Worm (Caenorhabditis elegans): ENCODE results near the gene gex-3.

The gex-3 gene

DNA sequence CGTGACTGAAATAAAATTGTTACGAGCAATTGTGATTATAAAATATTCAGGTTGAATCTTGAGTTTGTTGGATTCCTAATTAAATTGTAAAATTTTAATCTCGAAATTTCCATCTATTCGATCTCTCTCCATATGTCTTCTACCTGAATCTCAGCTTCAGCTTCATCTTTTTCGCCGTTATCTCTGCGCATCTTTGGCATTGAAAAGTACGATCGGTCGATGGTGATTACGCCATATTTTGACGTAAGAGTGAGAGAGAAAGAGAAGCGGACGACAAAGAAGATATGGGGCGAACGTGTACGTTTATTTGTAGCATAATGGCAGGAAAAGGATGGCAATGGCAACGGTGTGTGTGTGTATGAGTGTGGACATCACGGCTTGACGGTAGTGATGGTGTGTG, 37.7 kb upstream of the gex-3 start:
- TF ChIP-seq nhr-25 (tag; optimal IDR thresholded peaks at IDR 0.05) = peak; percentile 25
- no peak for TF ChIP-seq ceh-82 (tag; optimal IDR thresholded peaks at IDR 0.05)

DNA sequence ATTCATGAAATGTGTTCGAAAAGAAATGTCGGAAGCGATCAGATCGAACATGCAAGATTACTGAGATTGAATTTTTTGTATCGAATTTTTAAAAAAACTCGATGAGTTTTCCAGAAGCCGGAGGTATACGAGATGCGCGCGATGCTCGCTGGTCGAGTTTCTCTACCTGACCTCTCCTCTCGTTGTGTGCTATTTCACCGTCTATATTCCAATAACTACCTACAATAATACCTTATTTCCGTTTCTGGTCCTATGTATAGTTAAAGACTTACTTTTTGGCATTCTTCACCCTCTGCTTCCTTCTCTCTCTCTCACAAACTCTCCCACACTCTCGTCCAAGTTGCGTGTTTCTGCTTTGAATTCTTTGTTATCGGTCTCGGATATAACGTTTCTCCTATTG, 32.9 kb upstream of the gex-3 start:
- TF ChIP-seq mbf-1 (tag; optimal IDR thresholded peaks at IDR 0.05) = no peak

DNA sequence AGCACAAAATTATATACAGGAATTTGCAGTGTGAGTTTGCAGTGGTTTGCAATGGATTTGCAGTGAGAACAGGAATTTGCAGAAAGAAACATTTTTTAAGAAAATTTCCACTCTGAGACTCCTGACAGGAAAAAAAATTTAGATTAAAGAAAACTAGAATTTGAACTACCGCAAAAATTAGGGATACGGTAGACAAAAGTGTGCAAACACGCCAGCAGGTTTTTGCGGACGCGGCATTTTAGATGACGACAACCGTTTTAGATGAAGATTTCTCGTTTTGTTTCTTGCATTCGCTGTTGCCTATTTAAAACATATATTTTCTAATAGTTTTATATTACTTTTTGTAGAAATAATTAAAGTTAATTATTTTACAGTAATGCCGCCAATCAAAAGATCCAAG, 32.4 kb upstream of the gex-3 start, which contains the start of gene wdr-46:
wdr-46 (plus strand) TSS at position 375 of the 400 bp plus-strand sequence.
- TF ChIP-seq elt-3 (tag; optimal IDR thresholded peaks at IDR 0.05) (no peak), ztf-1 (GFP tag; conservative IDR thresholded peaks at IDR 0.05) (no peak), egl-27 (tag; optimal IDR thresholded peaks at IDR 0.05) (no peak), lin-39 (tag; optimal IDR thresholded peaks at IDR 0.05) (no peak), mab-5 (tag; optimal IDR thresholded peaks at IDR 0.05) (peak; percentile 88), lin-13 (GFP tag; optimal IDR thresholded peaks at IDR 0.05) (peak; percentile 89), blmp-1 (tag; optimal IDR thresholded peaks at IDR 0.05; ENCODE audit: insufficient read depth) (no peak), snpc-4 (tag; optimal IDR thresholded peaks at IDR 0.05) (peak; percentile 70), zag-1 (tag; optimal IDR thresholded peaks at IDR 0.05) (no peak), nhr-77 (tag; optimal IDR thresholded peaks at IDR 0.05) (peak; percentile 56), nhr-23 (tag; optimal IDR thresholded peaks at IDR 0.05) (no peak), aly-2 (tag; optimal IDR thresholded peaks at IDR 0.05) (no peak), nhr-6 (tag; optimal IDR thresholded peaks at IDR 0.05) (peak; percentile 68), ZK546.5 (tag; optimal IDR thresholded peaks at IDR 0.05) (peak; percentile 78), gmeb-1 (tag; optimal IDR thresholded peaks at IDR 0.05) (peak; percentile 99), sma-3 (GFP tag; optimal IDR thresholded peaks at IDR 0.05) (peak; percentile 83), nhr-12 (tag; optimal IDR thresholded peaks at IDR 0.05) (no peak), nhr-129 (tag; optimal IDR thresholded peaks at IDR 0.05) (peak; percentile 96), nhr-237 (tag; optimal IDR thresholded peaks at IDR 0.05) (no peak), nhr-21 (tag; optimal IDR thresholded peaks at IDR 0.05) (peak; percentile 80), unc-62 (GFP tag; optimal IDR thresholded peaks at IDR 0.05) (no peak), peb-1 (tag; optimal IDR thresholded peaks at IDR 0.05) (no peak), crh-2 (tag; optimal IDR thresholded peaks at IDR 0.05) (peak; percentile 89), unc-39 (tag; optimal IDR thresholded peaks at IDR 0.05) (no peak), sma-9 (GFP tag; optimal IDR thresholded peaks at IDR 0.05) (peak; percentile 79), sma-9 (tag; optimal IDR thresholded peaks at IDR 0.05) (no peak), nhr-25 (tag; optimal IDR thresholded peaks at IDR 0.05) (peak; percentile 89), nhr-10 (tag; optimal IDR thresholded peaks at IDR 0.05) (peak; percentile 79), fos-1 (tag; optimal IDR thresholded peaks at IDR 0.05) (peak; percentile 55), Y55F3AM.14 (GFP tag; optimal IDR thresholded peaks at IDR 0.05) (no peak), mbf-1 (tag; optimal IDR thresholded peaks at IDR 0.05) (no peak), ama-1 (optimal IDR thresholded peaks at IDR 0.05) (no peak), unc-55 (GFP tag; optimal IDR thresholded peaks at IDR 0.05) (peak; percentile 97), ztf-11 (tag; optimal IDR thresholded peaks at IDR 0.05) (no peak), mdl-1 (tag; optimal IDR thresholded peaks at IDR 0.05) (no peak), ztf-4 (tag; optimal IDR thresholded peaks at IDR 0.05) (peak; percentile 29), elt-1 (tag; optimal IDR thresholded peaks at IDR 0.05) (no peak), alr-1 (tag; optimal IDR thresholded peaks at IDR 0.05) (no peak), sem-4 (tag; optimal IDR thresholded peaks at IDR 0.05) (peak; percentile 76), C34F6.9 (tag; optimal IDR thresholded peaks at IDR 0.05) (peak; percentile 87), R02D3.7 (tag; optimal IDR thresholded peaks at IDR 0.05) (peak; percentile 52), lin-11 (tag; optimal IDR thresholded peaks at IDR 0.05) (peak; percentile 55), ceh-82 (tag; optimal IDR thresholded peaks at IDR 0.05) (peak; percentile 74), nhr-11 (tag; optimal IDR thresholded peaks at IDR 0.05) (no peak), ceh-16 (tag; optimal IDR thresholded peaks at IDR 0.05) (no peak), skn-1 (tag; optimal IDR thresholded peaks at IDR 0.05) (no peak), lsy-2 (tag; optimal IDR thresholded peaks at IDR 0.05) (peak; percentile 99 to 100), dmd-4 (tag; optimal IDR thresholded peaks at IDR 0.05) (peak; percentile 1), F13H6.1 (tag; optimal IDR thresholded peaks at IDR 0.05) (peak; percentile 76)

Measured in whole organism, L2 larva.